Worm (Caenorhabditis elegans) whole organism, L4 larva: ENCODE results near the gene twf-2.

Experiments used
- D1046.2 ChIP-seq: fragments of 200-800 bp; sonication (Bioruptor generic); IDR thresholded peaks from 2 replicates; pipeline ENCODE4 v1.3.6; 2022; ENCODE audit warnings: missing genetic modification characterization, missing compliant biosample characterization
- F26F4.8 ChIP-seq: fragments of 200-800 bp; sonication (Bioruptor generic); conservative IDR thresholded peaks from 2 replicates; pipeline ENCODE4 v1.3.6; 2022; ENCODE audit warnings: missing genetic modification characterization, missing compliant biosample characterization
- F44E2.7 ChIP-seq: fragments of 200-800 bp; sonication (Bioruptor generic); IDR thresholded peaks from 2 replicates; pipeline ENCODE4 v2.1.2; 2022; ENCODE audit warnings: missing genetic modification characterization, missing compliant biosample characterization
- T20F7.1 ChIP-seq: fragments of 200-800 bp; sonication (Bioruptor generic); optimal IDR thresholded peaks from 2 replicates; lab custom pipeline; 2018; ENCODE audit warnings: mild to moderate bottlenecking, missing genetic modification characterization, missing compliant biosample characterization
- Y48G9A.11 ChIP-seq: fragments of 200-800 bp; sonication (Bioruptor generic); IDR thresholded peaks from 2 replicates; pipeline ENCODE4 v1.3.6; 2022; ENCODE audit warnings: missing genetic modification reagents, missing genetic modification characterization, missing compliant biosample characterization
- aha-1 ChIP-seq: fragments of 150-350 bp; peaks from one replicate; lab custom pipeline; 2014; ENCODE audit warnings: missing biosample characterization, missing genetic modification characterization
- aly-2 ChIP-seq: sonication (generic microtip); optimal IDR thresholded peaks from 2 replicates; lab custom pipeline; 2018; ENCODE audit warnings: missing biosample characterization, missing genetic modification characterization
- arid-1 ChIP-seq: fragments of 200-800 bp; sonication (Bioruptor generic); conservative IDR thresholded peaks from 2 replicates; pipeline ENCODE4 v1.3.6; 2022; ENCODE audit warnings: missing genetic modification reagents, missing genetic modification characterization, missing compliant biosample characterization
- attf-4 ChIP-seq: sonication (generic microtip); optimal IDR thresholded peaks from 3 replicates; lab custom pipeline; 2017; ENCODE audit warnings: missing biosample characterization, missing genetic modification characterization
- ceh-28 ChIP-seq: fragments of 150-350 bp; optimal IDR thresholded peaks from 2 replicates; lab custom pipeline; 2014; ENCODE audit warnings: missing biosample characterization, missing genetic modification reagents, missing genetic modification characterization
- ces-1 ChIP-seq: fragments of 150-350 bp; sonication (generic microtip); optimal IDR thresholded peaks from 4 replicates; lab custom pipeline; 2014; ENCODE audit warnings: missing biosample characterization, missing genetic modification reagents, missing genetic modification characterization
- daf-19 ChIP-seq: fragments of 200-800 bp; sonication (Bioruptor generic); conservative IDR thresholded peaks from 2 replicates; pipeline ENCODE4 v1.3.6; 2022; ENCODE audit warnings: missing genetic modification characterization, missing compliant biosample characterization
- daf-8 ChIP-seq: fragments of 200-800 bp; sonication (Bioruptor generic); IDR thresholded peaks from 2 replicates; pipeline ENCODE4 v1.3.6; 2022; ENCODE audit warnings: missing genetic modification characterization, missing compliant biosample characterization
- dmd-8 ChIP-seq: fragments of 200-800 bp; sonication (Bioruptor generic); IDR thresholded peaks from 2 replicates; pipeline ENCODE4 v1.3.6; 2022; ENCODE audit warnings: missing genetic modification characterization, missing compliant biosample characterization
- dpl-1 ChIP-seq: fragments of 150-350 bp; optimal IDR thresholded peaks from 2 replicates; lab custom pipeline; 2014; ENCODE audit warnings: missing biosample characterization, missing genetic modification reagents, missing genetic modification characterization
- duxl-1 ChIP-seq: sonication (generic microtip); optimal IDR thresholded peaks from 2 replicates; lab custom pipeline; 2016; ENCODE audit warnings: mild to moderate bottlenecking, missing genetic modification characterization, moderate library complexity, missing compliant biosample characterization; ENCODE audit not compliant: poor library complexity
- dve-1 ChIP-seq: sonication (generic microtip); optimal IDR thresholded peaks from 2 replicates; lab custom pipeline; 2017; ENCODE audit warnings: antibody characterized with exemption, mild to moderate bottlenecking, missing genetic modification characterization, missing compliant biosample characterization; ENCODE audit not compliant: insufficient read depth
- egl-43 ChIP-seq: fragments of 200-800 bp; sonication (Bioruptor generic); IDR thresholded peaks from 2 replicates; pipeline ENCODE4 v1.3.6; 2022; ENCODE audit warnings: missing genetic modification reagents, missing genetic modification characterization, missing compliant biosample characterization
- fkh-10 ChIP-seq: fragments of 150-350 bp; optimal IDR thresholded peaks from 2 replicates; lab custom pipeline; 2014; ENCODE audit warnings: missing biosample characterization, missing genetic modification reagents, missing genetic modification characterization
- fos-1 ChIP-seq: fragments of 150-350 bp; optimal IDR thresholded peaks from 2 replicates; lab custom pipeline; 2014; ENCODE audit warnings: missing biosample characterization, missing genetic modification characterization
- hmg-1.1 ChIP-seq: fragments of 200-800 bp; sonication (Bioruptor generic); IDR thresholded peaks from 2 replicates; pipeline ENCODE4 v1.3.6; 2022; ENCODE audit warnings: missing genetic modification reagents, missing genetic modification characterization, missing compliant biosample characterization
- lim-7 ChIP-seq: fragments of 200-800 bp; sonication (Bioruptor generic); IDR thresholded peaks from 2 replicates; pipeline ENCODE4 v1.3.6; 2022; ENCODE audit warnings: missing genetic modification characterization, missing compliant biosample characterization
- lin-15B ChIP-seq: fragments of 150-350 bp; sonication (generic microtip); optimal IDR thresholded peaks from 3 replicates; lab custom pipeline; 2014; ENCODE audit warnings: missing biosample characterization, missing genetic modification characterization
- lin-29 ChIP-seq: fragments of 200-800 bp; sonication (Bioruptor generic); IDR thresholded peaks from 2 replicates; pipeline ENCODE4 v1.3.6; 2022; ENCODE audit warnings: missing genetic modification reagents, missing genetic modification characterization, missing compliant biosample characterization
- lir-3 ChIP-seq: sonication (generic microtip); optimal IDR thresholded peaks from 2 replicates; lab custom pipeline; 2016; ENCODE audit warnings: mild to moderate bottlenecking, missing genetic modification characterization, missing compliant biosample characterization
- madf-5 ChIP-seq, 2 experiments: fragments of 200-800 bp; sonication (Bioruptor generic); IDR thresholded peaks; 2 replicates each; pipeline ENCODE4 v1.3.6; 2022; ENCODE audit warnings: missing compliant biosample characterization in 2 of 2, missing genetic modification characterization in 2 of 2
- madf-9 ChIP-seq: fragments of 200-800 bp; sonication (Bioruptor generic); conservative IDR thresholded peaks from 2 replicates; pipeline ENCODE4 v1.3.6; 2022; ENCODE audit warnings: missing genetic modification reagents, missing genetic modification characterization, missing compliant biosample characterization
- mep-1 ChIP-seq: fragments of 150-350 bp; sonication (generic microtip); optimal IDR thresholded peaks from 3 replicates; lab custom pipeline; 2014; ENCODE audit warnings: missing biosample characterization, missing genetic modification characterization
- mxl-2 ChIP-seq: fragments of 200-800 bp; sonication (Bioruptor generic); conservative IDR thresholded peaks from 2 replicates; pipeline ENCODE4 v1.3.6; 2022; ENCODE audit warnings: missing genetic modification reagents, missing genetic modification characterization, missing compliant biosample characterization
- mxl-3 ChIP-seq: fragments of 200-800 bp; sonication (Bioruptor generic); optimal IDR thresholded peaks from 2 replicates; lab custom pipeline; 2018; ENCODE audit warnings: mild to moderate bottlenecking, missing genetic modification characterization, missing compliant biosample characterization
- nhr-25 ChIP-seq: sonication (generic microtip); optimal IDR thresholded peaks from 2 replicates; lab custom pipeline; 2017; ENCODE audit warnings: missing genetic modification characterization, mild to moderate bottlenecking, missing compliant biosample characterization, antibody characterized with exemption, moderate library complexity, borderline replicate concordance; ENCODE audit not compliant: insufficient read depth
- nhr-76 ChIP-seq: fragments of 150-350 bp; optimal IDR thresholded peaks from 2 replicates; lab custom pipeline; 2014; ENCODE audit warnings: missing biosample characterization, missing genetic modification characterization
- pha-4 ChIP-seq, 2 experiments: fragments of 150-350 bp in 1 of 2; fragments of 200-800 bp in 1 of 2; sonication (Bioruptor generic) in 1 of 2; IDR thresholded peaks in 1 of 2; optimal IDR thresholded peaks in 1 of 2; 2 replicates each; pipeline versions ENCODE4 v1.3.6 to Lab custom; 2014 to 2022; ENCODE audit warnings: missing genetic modification characterization in 2 of 2, missing genetic modification reagents in 2 of 2, missing biosample characterization in 1 of 2, missing compliant biosample characterization in 1 of 2
- set-16 ChIP-seq: fragments of 200-800 bp; sonication (Bioruptor generic); IDR thresholded peaks from 2 replicates; pipeline ENCODE4 v1.3.6; 2022; ENCODE audit warnings: missing genetic modification reagents, missing genetic modification characterization, missing compliant biosample characterization
- snpc-1.2 ChIP-seq: fragments of 200-800 bp; sonication (Bioruptor generic); IDR thresholded peaks from 2 replicates; pipeline ENCODE4 v1.3.6; 2022; ENCODE audit warnings: missing genetic modification reagents, missing genetic modification characterization, missing compliant biosample characterization
- tag-97 ChIP-seq: fragments of 200-800 bp; sonication (Bioruptor generic); IDR thresholded peaks from 2 replicates; pipeline ENCODE4 v1.3.6; 2022; ENCODE audit warnings: missing genetic modification characterization, missing compliant biosample characterization
- vab-7 ChIP-seq: fragments of 200-800 bp; sonication (Bioruptor generic); IDR thresholded peaks from 2 replicates; pipeline ENCODE4 v1.3.6; 2022; ENCODE audit warnings: missing genetic modification reagents, missing genetic modification characterization, missing compliant biosample characterization
- zfp-3 ChIP-seq: fragments of 200-800 bp; sonication (Bioruptor generic); conservative IDR thresholded peaks from 2 replicates; pipeline ENCODE4 v1.3.6; 2022; ENCODE audit warnings: missing genetic modification reagents, missing genetic modification characterization, missing compliant biosample characterization
- zip-11 ChIP-seq: fragments of 200-800 bp; sonication (Bioruptor generic); IDR thresholded peaks from 2 replicates; pipeline ENCODE4 v1.3.6; 2022; ENCODE audit warnings: missing genetic modification characterization, missing compliant biosample characterization

Gene twf-2

DNA sequence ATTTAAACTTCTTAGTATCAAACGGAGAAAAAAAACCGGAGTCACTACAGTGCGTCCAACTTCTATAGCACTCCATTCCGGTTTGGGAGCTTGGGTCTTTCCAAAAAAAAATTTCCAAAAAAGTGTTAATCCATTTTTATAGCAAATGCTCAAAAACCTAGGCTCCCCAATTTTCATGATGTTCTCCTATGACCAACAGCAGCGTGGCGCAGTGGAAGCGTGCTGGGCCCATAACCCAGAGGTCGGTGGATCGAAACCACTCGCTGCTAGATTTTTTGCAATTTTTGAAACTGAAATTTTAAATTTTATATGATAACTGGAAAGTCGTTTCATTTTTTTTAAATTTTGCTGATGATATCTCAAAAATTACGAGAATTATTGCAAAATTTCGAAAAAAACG lies 5.0 kb upstream of the twf-2 start:
- TF ChIP-seq lin-15B (no peak), pha-4 (GFP tag; IDR thresholded peaks at IDR 0.05; lab: Robert Waterston, UW) (0 out of 2 replicates have a peak, but pooled peaks have one; percentile 33), pha-4 (tag; optimal IDR thresholded peaks at IDR 0.05; lab: Kevin White, UChicago) (no peak), attf-4 (tag; lab: Kevin White, UChicago) (no peak), F26F4.8 (GFP tag; lab: Robert Waterston, UW) (no peak), T20F7.1 (no peak), aly-2 (tag; lab: Kevin White, UChicago) (no peak), Y48G9A.11 (0 out of 2 replicates have a peak, but pooled peaks have one; percentile 42), lin-29 (GFP tag; lab: Robert Waterston, UW) (no peak), dpl-1 (GFP tag; lab: Kevin White, UChicago) (no peak), hmg-1.1 (GFP tag; lab: Robert Waterston, UW) (no peak), snpc-1.2 (peak; percentile 18; the same call in 1 of the 2 replicates), vab-7 (GFP tag; lab: Robert Waterston, UW) (peak; percentile 55; the same call in 1 of the 2 replicates), D1046.2 (0 out of 2 replicates have a peak, but pooled peaks have one; percentile 60), duxl-1 (tag; lab: Kevin White, UChicago) (no peak), nhr-25 (tag; lab: Kevin White, UChicago) (no peak), mxl-2 (no peak), mxl-3 (GFP tag; lab: Kevin White, UChicago) (no peak), nhr-76 (tag; lab: Kevin White, UChicago) (no peak), daf-8 (GFP tag; lab: Robert Waterston, UW) (no peak), dmd-8 (GFP tag; lab: Robert Waterston, UW) (no peak), zip-11 (no peak), F44E2.7 (GFP tag; lab: Robert Waterston, UW) (no peak), tag-97 (GFP tag; lab: Robert Waterston, UW) (no peak), lir-3 (tag; lab: Kevin White, UChicago) (no peak), lim-7 (GFP tag; lab: Robert Waterston, UW) (no peak; the same call in 1 of the 2 replicates), ceh-28 (no peak), ces-1 (GFP tag; lab: Kevin White, UChicago) (no peak)

DNA sequence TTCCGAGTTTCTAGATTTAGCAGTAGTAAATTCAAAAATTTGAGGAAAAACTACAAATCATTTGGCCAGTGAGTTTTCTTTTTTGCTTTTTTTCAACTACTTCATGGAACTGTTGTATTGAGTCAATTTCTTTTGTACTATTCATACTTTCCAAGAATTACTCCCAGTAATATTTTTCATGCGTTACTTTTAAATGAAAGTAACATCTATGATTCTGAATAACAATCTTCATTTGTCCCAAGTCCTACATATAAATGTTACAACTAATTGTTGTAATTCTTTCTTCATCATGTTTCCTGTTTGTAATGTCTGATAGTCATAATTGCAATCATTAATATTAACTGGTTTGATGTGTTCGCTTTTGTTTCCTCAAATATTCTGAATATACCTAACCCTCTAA lies 2.3 kb upstream of the twf-2 start:
- TF ChIP-seq fos-1 (tag; lab: Kevin White, UChicago): no peak
- TF ChIP-seq aha-1 (tag; lab: Kevin White, UChicago): peak; percentile 96
- no peak for TF ChIP-seq dve-1
- no peak for TF ChIP-seq fkh-10 (GFP tag; lab: Kevin White, UChicago)
- no peak for TF ChIP-seq mep-1 (tag; lab: Kevin White, UChicago)
- no peak for TF ChIP-seq F44E2.7 (GFP tag; lab: Robert Waterston, UW)

DNA sequence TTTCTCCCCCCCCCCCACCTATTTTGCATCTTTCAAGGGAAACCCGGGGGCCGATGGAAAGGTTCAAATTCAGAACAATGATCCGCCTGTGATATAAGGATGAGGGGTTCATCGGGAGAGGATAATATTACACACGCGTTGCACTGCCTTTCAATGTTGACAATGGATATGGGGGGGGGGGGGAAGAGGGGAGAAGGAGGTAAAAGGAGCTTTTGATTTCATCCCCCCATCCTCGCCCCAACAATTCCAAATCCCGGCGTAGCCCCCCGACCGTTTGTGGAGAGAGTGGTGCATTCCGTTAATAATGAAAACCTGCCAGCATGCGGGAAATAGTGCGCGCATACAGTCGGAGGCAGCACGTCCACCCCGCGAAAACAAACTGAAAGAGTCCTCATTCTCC lies 1.1 kb downstream of the twf-2 start:
- no peak for TF ChIP-seq madf-5 (GFP tag; IDR thresholded peaks at IDR 0.05; lab: Robert Waterston, UW)
- TF ChIP-seq daf-19 (GFP tag; lab: Robert Waterston, UW): no peak
- TF ChIP-seq zfp-3: no peak
- peak; percentile 47 for TF ChIP-seq set-16 (GFP tag; lab: Robert Waterston, UW)
- no peak for TF ChIP-seq madf-9 (GFP tag; lab: Robert Waterston, UW)
- no peak for TF ChIP-seq arid-1 (GFP tag; lab: Robert Waterston, UW)
- TF ChIP-seq egl-43 (GFP tag; lab: Robert Waterston, UW): peak; percentile 40; the same call in 1 of the 2 replicates
